Worm (Caenorhabditis elegans): ENCODE results near the gene pals-39.

DNA sequence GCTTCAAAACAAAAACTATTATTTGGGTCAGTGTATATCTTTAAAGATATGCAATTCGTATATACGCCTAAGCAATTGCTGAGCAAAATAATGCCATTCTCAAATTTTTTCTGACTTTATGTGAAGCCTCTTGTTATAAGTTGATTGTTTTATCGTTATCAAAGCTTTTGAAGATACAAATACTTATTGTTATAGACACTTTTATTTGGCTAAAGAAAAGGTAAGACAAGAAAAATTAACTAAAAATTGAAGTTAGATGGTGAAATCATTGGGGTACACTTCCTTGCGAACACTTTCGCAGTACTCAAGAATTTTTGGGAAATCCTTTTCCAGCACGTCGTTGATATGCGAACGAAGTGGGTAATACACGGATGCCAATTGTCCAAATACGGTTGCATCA lies 31.3 kb downstream of the pals-39 start:
- TF ChIP-seq php-3 (GFP tag; IDR thresholded peaks at IDR 0.05) (no peak), nhr-77 (tag; optimal IDR thresholded peaks at IDR 0.05) (no peak), lin-29 (GFP tag; IDR thresholded peaks at IDR 0.05) (no peak), pha-4 (GFP tag; IDR thresholded peaks at IDR 0.05) (no peak), pha-4 (tag; optimal IDR thresholded peaks at IDR 0.05) (no peak), unc-62 (GFP tag; optimal IDR thresholded peaks at IDR 0.05 in 1 of 2) (peak in 1 of 2 experiments; percentile 80), unc-62 (tag; optimal IDR thresholded peaks at IDR 0.05) (no peak), F26F4.8 (GFP tag; conservative IDR thresholded peaks at IDR 0.05) (no peak), mep-1 (tag; optimal IDR thresholded peaks at IDR 0.05) (no peak), ceh-82 (tag; optimal IDR thresholded peaks at IDR 0.05) (no peak), skn-1 (tag; optimal IDR thresholded peaks at IDR 0.05) (no peak), hif-1 (tag; optimal IDR thresholded peaks at IDR 0.05) (no peak)

All from whole organism, L4 larva.